Worm (Caenorhabditis elegans) whole organism, L4 larva: Measurements from ENCODE around the gene F45E12.5.
A peak's percentile ranks its signal among the peaks of the same experiment; 100 is the strongest.

ENCODE experiments used
- F37D6.2 ChIP-seq: sonication (generic microtip); optimal IDR thresholded peaks from 2 replicates; lab custom pipeline; 2016; ENCODE audit warnings: mild to moderate bottlenecking, missing genetic modification characterization, missing compliant biosample characterization
- F44E2.7 ChIP-seq: fragments of 200-800 bp; sonication (Bioruptor generic); IDR thresholded peaks from 2 replicates; pipeline ENCODE4 v2.1.2; 2022; ENCODE audit warnings: missing genetic modification characterization, missing compliant biosample characterization
- T20F7.1 ChIP-seq: fragments of 200-800 bp; sonication (Bioruptor generic); optimal IDR thresholded peaks from 2 replicates; lab custom pipeline; 2018; ENCODE audit warnings: mild to moderate bottlenecking, missing genetic modification characterization, missing compliant biosample characterization
- T26A8.4 ChIP-seq: fragments of 200-800 bp; sonication (Bioruptor generic); IDR thresholded peaks from 2 replicates; pipeline ENCODE4 v1.3.6; 2022; ENCODE audit warnings: missing genetic modification characterization, missing compliant biosample characterization
- Y5F2A.4 ChIP-seq: fragments of 200-800 bp; sonication (Bioruptor generic); optimal IDR thresholded peaks from 2 replicates; lab custom pipeline; 2018; ENCODE audit warnings: mild to moderate bottlenecking, missing genetic modification characterization, missing compliant biosample characterization
- aha-1 ChIP-seq: fragments of 150-350 bp; peaks from one replicate; lab custom pipeline; 2014; ENCODE audit warnings: missing biosample characterization, missing genetic modification characterization
- aly-2 ChIP-seq: sonication (generic microtip); optimal IDR thresholded peaks from 2 replicates; lab custom pipeline; 2018; ENCODE audit warnings: missing biosample characterization, missing genetic modification characterization
- ceh-44 ChIP-seq: fragments of 200-800 bp; sonication (Bioruptor generic); IDR thresholded peaks from 2 replicates; pipeline ENCODE4 v1.3.6; 2022; ENCODE audit warnings: missing genetic modification reagents, missing genetic modification characterization, missing compliant biosample characterization
- daf-16 ChIP-seq, 3 experiments: sonication (generic microtip); optimal IDR thresholded peaks; 2 replicates each; lab custom pipeline; 2016 to 2017; ENCODE audit warnings: missing genetic modification characterization in 3 of 3, missing genetic modification reagents in 3 of 3, mild to moderate bottlenecking in 2 of 3, missing compliant biosample characterization in 2 of 3, missing biosample characterization in 1 of 3, moderate library complexity in 1 of 3
- dmd-6 ChIP-seq: fragments of 200-800 bp; sonication (Bioruptor generic); IDR thresholded peaks from 2 replicates; pipeline ENCODE4 v1.3.6; 2022; ENCODE audit warnings: missing genetic modification reagents, missing genetic modification characterization, missing compliant biosample characterization
- dve-1 ChIP-seq: sonication (generic microtip); optimal IDR thresholded peaks from 2 replicates; lab custom pipeline; 2017; ENCODE audit warnings: antibody characterized with exemption, mild to moderate bottlenecking, missing genetic modification characterization, missing compliant biosample characterization; ENCODE audit not compliant: insufficient read depth
- egl-43 ChIP-seq: fragments of 200-800 bp; sonication (Bioruptor generic); IDR thresholded peaks from 2 replicates; pipeline ENCODE4 v1.3.6; 2022; ENCODE audit warnings: missing genetic modification reagents, missing genetic modification characterization, missing compliant biosample characterization
- hlh-11 ChIP-seq: fragments of 200-800 bp; sonication (Bioruptor generic); optimal IDR thresholded peaks from 2 replicates; lab custom pipeline; 2018; ENCODE audit warnings: mild to moderate bottlenecking, missing genetic modification characterization, missing compliant biosample characterization
- hlh-30 ChIP-seq: sonication (generic microtip); optimal IDR thresholded peaks from 2 replicates; lab custom pipeline; 2017; ENCODE audit warnings: antibody characterized with exemption, mild to moderate bottlenecking, missing genetic modification characterization, missing compliant biosample characterization; ENCODE audit not compliant: insufficient read depth
- lim-7 ChIP-seq: fragments of 200-800 bp; sonication (Bioruptor generic); IDR thresholded peaks from 2 replicates; pipeline ENCODE4 v1.3.6; 2022; ENCODE audit warnings: missing genetic modification characterization, missing compliant biosample characterization
- lin-1 ChIP-seq: fragments of 200-800 bp; sonication (Bioruptor generic); IDR thresholded peaks from 2 replicates; pipeline ENCODE4 v1.3.6; 2022; ENCODE audit warnings: missing genetic modification reagents, missing genetic modification characterization, missing compliant biosample characterization
- lin-13 ChIP-seq: fragments of 150-350 bp; optimal IDR thresholded peaks from 2 replicates; lab custom pipeline; 2014; ENCODE audit warnings: missing biosample characterization, missing genetic modification reagents, missing genetic modification characterization
- lin-39 ChIP-seq: fragments of 150-350 bp; optimal IDR thresholded peaks from 2 replicates; lab custom pipeline; 2014; ENCODE audit warnings: missing biosample characterization, missing genetic modification reagents, missing genetic modification characterization
- lir-3 ChIP-seq: sonication (generic microtip); optimal IDR thresholded peaks from 2 replicates; lab custom pipeline; 2016; ENCODE audit warnings: mild to moderate bottlenecking, missing genetic modification characterization, missing compliant biosample characterization
- madf-9 ChIP-seq: fragments of 200-800 bp; sonication (Bioruptor generic); conservative IDR thresholded peaks from 2 replicates; pipeline ENCODE4 v1.3.6; 2022; ENCODE audit warnings: missing genetic modification reagents, missing genetic modification characterization, missing compliant biosample characterization
- mdl-1 ChIP-seq, 2 experiments: fragments of 150-350 bp in 1 of 2; sonication (generic microtip) in 1 of 2; optimal IDR thresholded peaks; 2 replicates each; lab custom pipeline; 2014 to 2017; ENCODE audit warnings: missing biosample characterization in 2 of 2, missing genetic modification characterization in 2 of 2
- mdt-29 ChIP-seq: fragments of 200-800 bp; sonication (Bioruptor generic); IDR thresholded peaks from 2 replicates; pipeline ENCODE4 v1.3.6; 2022; ENCODE audit warnings: missing genetic modification reagents, missing genetic modification characterization, missing compliant biosample characterization
- mes-2 ChIP-seq: sonication (generic microtip); optimal IDR thresholded peaks from 2 replicates; lab custom pipeline; 2016; ENCODE audit warnings: missing genotype, mild to moderate bottlenecking, missing genetic modification characterization, missing compliant biosample characterization; ENCODE audit not compliant: poor library complexity, severe bottlenecking
- mxl-2 ChIP-seq: fragments of 200-800 bp; sonication (Bioruptor generic); conservative IDR thresholded peaks from 2 replicates; pipeline ENCODE4 v1.3.6; 2022; ENCODE audit warnings: missing genetic modification reagents, missing genetic modification characterization, missing compliant biosample characterization
- mxl-3 ChIP-seq: fragments of 200-800 bp; sonication (Bioruptor generic); optimal IDR thresholded peaks from 2 replicates; lab custom pipeline; 2018; ENCODE audit warnings: mild to moderate bottlenecking, missing genetic modification characterization, missing compliant biosample characterization
- nhr-102 ChIP-seq: sonication (generic microtip); optimal IDR thresholded peaks from 2 replicates; lab custom pipeline; 2016; ENCODE audit warnings: mild to moderate bottlenecking, missing genetic modification characterization, moderate library complexity, missing compliant biosample characterization
- nhr-11 ChIP-seq: fragments of 150-350 bp; optimal IDR thresholded peaks from 2 replicates; lab custom pipeline; 2014; ENCODE audit warnings: missing biosample characterization, missing genetic modification characterization
- nhr-28 ChIP-seq: fragments of 150-350 bp; optimal IDR thresholded peaks from 2 replicates; lab custom pipeline; 2014; ENCODE audit warnings: missing biosample characterization, missing genetic modification characterization
- nhr-42 ChIP-seq: fragments of 200-800 bp; sonication (Bioruptor generic); IDR thresholded peaks from 2 replicates; pipeline ENCODE4 v1.3.6; 2022; ENCODE audit warnings: missing genetic modification characterization, missing compliant biosample characterization
- nhr-48 ChIP-seq: sonication (generic microtip); optimal IDR thresholded peaks from 2 replicates; lab custom pipeline; 2016; ENCODE audit warnings: mild to moderate bottlenecking, missing genetic modification characterization, missing compliant biosample characterization
- nhr-6 ChIP-seq: fragments of 150-350 bp; optimal IDR thresholded peaks from 2 replicates; lab custom pipeline; 2014; ENCODE audit warnings: missing biosample characterization, missing genetic modification characterization
- nhr-76 ChIP-seq: fragments of 150-350 bp; optimal IDR thresholded peaks from 2 replicates; lab custom pipeline; 2014; ENCODE audit warnings: missing biosample characterization, missing genetic modification characterization
- php-3 ChIP-seq: fragments of 200-800 bp; sonication (Bioruptor generic); IDR thresholded peaks from 2 replicates; pipeline ENCODE4 v1.3.6; 2022; ENCODE audit warnings: missing genetic modification reagents, missing genetic modification characterization, missing compliant biosample characterization
- pqm-1 ChIP-seq: sonication (generic microtip); optimal IDR thresholded peaks from 2 replicates; lab custom pipeline; 2017; ENCODE audit warnings: missing biosample characterization, missing genetic modification characterization
- sdz-12 ChIP-seq: fragments of 200-800 bp; sonication (Bioruptor generic); optimal IDR thresholded peaks from 2 replicates; lab custom pipeline; 2018; ENCODE audit warnings: mild to moderate bottlenecking, missing genetic modification characterization, missing compliant biosample characterization
- snpc-1.2 ChIP-seq: fragments of 200-800 bp; sonication (Bioruptor generic); IDR thresholded peaks from 2 replicates; pipeline ENCODE4 v1.3.6; 2022; ENCODE audit warnings: missing genetic modification reagents, missing genetic modification characterization, missing compliant biosample characterization
- spr-1 ChIP-seq: sonication (generic microtip); optimal IDR thresholded peaks from 2 replicates; lab custom pipeline; 2016; ENCODE audit warnings: mild to moderate bottlenecking, missing genetic modification characterization, missing compliant biosample characterization
- tra-1 ChIP-seq: fragments of 200-800 bp; sonication (Bioruptor generic); IDR thresholded peaks from 2 replicates; pipeline ENCODE4 v1.3.6; 2022; ENCODE audit warnings: missing genetic modification reagents, missing genetic modification characterization, missing compliant biosample characterization
- unc-62 ChIP-seq, 3 experiments: fragments of 150-350 bp in 1 of 3; sonication (generic microtip); optimal IDR thresholded peaks in 2 of 3; peaks in 1 of 3; 1 replicate in 1 of 3; 2 replicates in 2 of 3; lab custom pipeline; 2014 to 2017; ENCODE audit warnings: missing biosample characterization in 3 of 3, missing genetic modification characterization in 3 of 3, missing genetic modification reagents in 3 of 3, missing genotype in 1 of 3
- vab-7 ChIP-seq: fragments of 200-800 bp; sonication (Bioruptor generic); IDR thresholded peaks from 2 replicates; pipeline ENCODE4 v1.3.6; 2022; ENCODE audit warnings: missing genetic modification reagents, missing genetic modification characterization, missing compliant biosample characterization
- zag-1 ChIP-seq: fragments of 150-350 bp; optimal IDR thresholded peaks from 2 replicates; lab custom pipeline; 2014; ENCODE audit warnings: missing biosample characterization, missing genetic modification characterization
- zfp-2 ChIP-seq: sonication (generic microtip); optimal IDR thresholded peaks from 2 replicates; lab custom pipeline; 2016; ENCODE audit warnings: mild to moderate bottlenecking, missing genetic modification characterization, missing compliant biosample characterization
- ztf-7 ChIP-seq: fragments of 150-350 bp; optimal IDR thresholded peaks from 2 replicates; lab custom pipeline; 2014; ENCODE audit warnings: missing biosample characterization, missing genetic modification characterization

The F45E12.5 gene

ce11 chrII:7273517-7273916, 36.4 kb downstream of the F45E12.5 start:
- peak; percentile 93 for TF ChIP-seq pqm-1 (tag; lab: Kevin White, UChicago)
- peak in 1 of 2 experiments; percentile 37 for TF ChIP-seq mdl-1 (tag; optimal IDR thresholded peaks at IDR 0.05; lab: Kevin White, UChicago)
- no peak for TF ChIP-seq nhr-76
- peak in 1 of 2 experiments; percentile 75 for TF ChIP-seq unc-62 (GFP tag; optimal IDR thresholded peaks at IDR 0.05 in 1 of 2; lab: Kevin White, UChicago)
- no peak for TF ChIP-seq unc-62 (tag; optimal IDR thresholded peaks at IDR 0.05; lab: Kevin White, UChicago)
- TF ChIP-seq sdz-12 (GFP tag; lab: Kevin White, UChicago), result no peak
- TF ChIP-seq mes-2, result no peak
- peak; percentile 62 for TF ChIP-seq aha-1
- peak; percentile 78 for TF ChIP-seq hlh-11 (tag; lab: Kevin White, UChicago)
- peak; percentile 14 for TF ChIP-seq nhr-28
- 0 out of 2 replicates have a peak, but pooled peaks have one; percentile 41 for TF ChIP-seq php-3
- 0 out of 2 replicates have a peak, but pooled peaks have one; percentile 22 for TF ChIP-seq lin-1 (GFP tag; lab: Robert Waterston, UW)
- TF ChIP-seq dmd-6 (GFP tag; lab: Robert Waterston, UW), result peak; percentile 79
- peak; percentile 94 for TF ChIP-seq mxl-3 (GFP tag; lab: Kevin White, UChicago)
- TF ChIP-seq tra-1 (GFP tag; lab: Robert Waterston, UW), result peak; percentile 34; the same call in 1 of the 2 replicates
- peak; percentile 52 for TF ChIP-seq nhr-48 (tag; lab: Kevin White, UChicago)
- TF ChIP-seq daf-16 (GFP tag; optimal IDR thresholded peaks at IDR 0.05; lab: Kevin White, UChicago), result no peak
- peak; percentile 20 for TF ChIP-seq daf-16 (tag; optimal IDR thresholded peaks at IDR 0.05; lab: Kevin White, UChicago)
- peak; percentile 29 for TF ChIP-seq dve-1 (tag; lab: Kevin White, UChicago)
- TF ChIP-seq T26A8.4 (GFP tag; lab: Robert Waterston, UW), result no peak
- TF ChIP-seq hlh-30, result peak; percentile 49
- TF ChIP-seq, all 104 proteins: peak for 15

- TF ChIP-seq nhr-11 (tag; lab: Kevin White, UChicago), result no peak
- TF ChIP-seq unc-62 (GFP tag; optimal IDR thresholded peaks at IDR 0.05 in 1 of 2; lab: Kevin White, UChicago), result peak in 1 of 2 experiments; percentile 44
- no peak for TF ChIP-seq unc-62 (tag; optimal IDR thresholded peaks at IDR 0.05; lab: Kevin White, UChicago)
- TF ChIP-seq T20F7.1 (GFP tag; lab: Kevin White, UChicago), result no peak
- TF ChIP-seq hlh-11 (tag; lab: Kevin White, UChicago), result peak; percentile 48
- TF ChIP-seq F44E2.7 (GFP tag; lab: Robert Waterston, UW), result no peak
- no peak for TF ChIP-seq F37D6.2
- no peak for TF ChIP-seq zfp-2
- TF ChIP-seq egl-43 (GFP tag; lab: Robert Waterston, UW), result no peak
- no peak for TF ChIP-seq aly-2
- peak; percentile 15 for TF ChIP-seq mxl-3 (GFP tag; lab: Kevin White, UChicago)
- TF ChIP-seq ceh-44 (GFP tag; lab: Robert Waterston, UW), result no peak
- TF ChIP-seq ztf-7, result no peak
- no peak for TF ChIP-seq madf-9
- no peak for TF ChIP-seq vab-7 (GFP tag; lab: Robert Waterston, UW)
- TF ChIP-seq lir-3 (tag; lab: Kevin White, UChicago), result no peak
- TF ChIP-seq lin-39 (tag; lab: Kevin White, UChicago), result no peak
- peak; percentile 55 for TF ChIP-seq nhr-28
- TF ChIP-seq lim-7 (GFP tag; lab: Robert Waterston, UW), result no peak
- TF ChIP-seq dve-1 (tag; lab: Kevin White, UChicago), result no peak
- TF ChIP-seq daf-16 (GFP tag; optimal IDR thresholded peaks at IDR 0.05; lab: Kevin White, UChicago), result no peak
- peak; percentile 37 for TF ChIP-seq daf-16 (tag; optimal IDR thresholded peaks at IDR 0.05; lab: Kevin White, UChicago)
- peak; percentile 58 for TF ChIP-seq nhr-48 (tag; lab: Kevin White, UChicago)
- no peak for TF ChIP-seq nhr-42 (GFP tag; lab: Robert Waterston, UW)
- no peak for TF ChIP-seq snpc-1.2 (GFP tag; lab: Robert Waterston, UW)
- TF ChIP-seq mdl-1 (tag; optimal IDR thresholded peaks at IDR 0.05; lab: Kevin White, UChicago), result peak in 1 of 2 experiments; percentile 51
- no peak for TF ChIP-seq nhr-102 (tag; lab: Kevin White, UChicago)
- no peak for TF ChIP-seq Y5F2A.4 (GFP tag; lab: Kevin White, UChicago)
- TF ChIP-seq nhr-6 (tag; lab: Kevin White, UChicago), result no peak
- TF ChIP-seq mdt-29 (GFP tag; lab: Robert Waterston, UW), result no peak
- TF ChIP-seq dmd-6 (GFP tag; lab: Robert Waterston, UW), result peak; percentile 30; the same call in 1 of the 2 replicates
- peak; percentile 66 for TF ChIP-seq hlh-30
- no peak for TF ChIP-seq mes-2
- no peak for TF ChIP-seq lin-13 (GFP tag; lab: Kevin White, UChicago)
- TF ChIP-seq mxl-2 (GFP tag; lab: Robert Waterston, UW), result no peak
- no peak for TF ChIP-seq spr-1
- no peak for TF ChIP-seq zag-1 (tag; lab: Kevin White, UChicago)
These were observed 37.4 kb downstream of the F45E12.5 start for ce11 chrII:7272513-7272912.
